Worm (Caenorhabditis elegans): Measurements from ENCODE around the gene fbxa-139.

- no peak for TF ChIP-seq sea-1 (GFP tag; conservative IDR thresholded peaks at IDR 0.05)
- TF ChIP-seq tbx-11 (GFP tag; IDR thresholded peaks at IDR 0.05), result peak; percentile 67
- TF ChIP-seq pes-1 (GFP tag; IDR thresholded peaks at IDR 0.05), result peak; percentile 76
Measured at ce11 chrV:15553869-15554268, 40.6 kb downstream of the fbxa-139 start.
